Worm (Caenorhabditis elegans): ENCODE measurements around the gene nhr-130.
A peak's percentile ranks its signal among the peaks of the same experiment; 100 is the strongest.

Gene nhr-130

ce11 chrV:482860-483259, 279 bp downstream of the nhr-130 start:
- TF ChIP-seq nfya-1 (tag; optimal IDR thresholded peaks at IDR 0.05; ENCODE audit: insufficient read depth) (peak; percentile 74), pqm-1 (tag; optimal IDR thresholded peaks at IDR 0.05) (peak; percentile 0), fos-1 (tag; optimal IDR thresholded peaks at IDR 0.05) (no peak), R02D3.7 (tag; optimal IDR thresholded peaks at IDR 0.05) (no peak), fkh-10 (GFP tag; optimal IDR thresholded peaks at IDR 0.05) (no peak), skn-1 (tag; optimal IDR thresholded peaks at IDR 0.05) (no peak), daf-12 (tag; optimal IDR thresholded peaks at IDR 0.05) (no peak), ceh-82 (tag; optimal IDR thresholded peaks at IDR 0.05) (no peak), fkh-2 (tag; optimal IDR thresholded peaks at IDR 0.05) (no peak), zag-1 (tag; optimal IDR thresholded peaks at IDR 0.05) (no peak)

- TF ChIP-seq nfya-1 (tag; optimal IDR thresholded peaks at IDR 0.05; ENCODE audit: insufficient read depth) (no peak), nhr-11 (tag; optimal IDR thresholded peaks at IDR 0.05) (no peak), egl-5 (tag; optimal IDR thresholded peaks at IDR 0.05) (no peak), fkh-10 (GFP tag; optimal IDR thresholded peaks at IDR 0.05) (no peak), jun-1 (tag; optimal IDR thresholded peaks at IDR 0.05) (no peak), ceh-28 (tag; optimal IDR thresholded peaks at IDR 0.05) (no peak), elt-2 (tag; optimal IDR thresholded peaks at IDR 0.05) (no peak), nhr-25 (tag; optimal IDR thresholded peaks at IDR 0.05) (no peak), pqm-1 (tag; optimal IDR thresholded peaks at IDR 0.05) (no peak), ceh-9 (tag; optimal IDR thresholded peaks at IDR 0.05) (no peak), R02D3.7 (tag; optimal IDR thresholded peaks at IDR 0.05) (no peak), lin-39 (tag; optimal IDR thresholded peaks at IDR 0.05) (no peak), fkh-2 (tag; optimal IDR thresholded peaks at IDR 0.05) (no peak)
These were observed 4.1 kb downstream of the nhr-130 start for ce11 chrV:479046-479445.

- TF ChIP-seq pha-4 (tag; optimal IDR thresholded peaks at IDR 0.05) (peak; percentile 70), jun-1 (tag; optimal IDR thresholded peaks at IDR 0.05) (peak; percentile 56), pqm-1 (tag; optimal IDR thresholded peaks at IDR 0.05) (peak; percentile 90), nfya-1 (tag; optimal IDR thresholded peaks at IDR 0.05; ENCODE audit: insufficient read depth) (no peak), egl-27 (tag; optimal IDR thresholded peaks at IDR 0.05) (no peak), elt-2 (tag; optimal IDR thresholded peaks at IDR 0.05) (peak; percentile 82), nhr-23 (tag; optimal IDR thresholded peaks at IDR 0.05) (no peak), fos-1 (tag; optimal IDR thresholded peaks at IDR 0.05) (no peak)
These were observed 5.4 kb downstream of the nhr-130 start, which contains the start of gene nhr-55 for ce11 chrV:477664-478212. Gene nhr-55 (plus strand): TSS chrV:478162.

- TF ChIP-seq egl-5 (tag; optimal IDR thresholded peaks at IDR 0.05), result no peak
- TF ChIP-seq pha-4 (tag; optimal IDR thresholded peaks at IDR 0.05), result peak; percentile 38
- TF ChIP-seq pqm-1 (tag; optimal IDR thresholded peaks at IDR 0.05), result peak; percentile 85
- no peak for TF ChIP-seq daf-12 (tag; optimal IDR thresholded peaks at IDR 0.05)
- peak; percentile 73 for TF ChIP-seq elt-2 (tag; optimal IDR thresholded peaks at IDR 0.05)
- peak; percentile 62 for TF ChIP-seq jun-1 (tag; optimal IDR thresholded peaks at IDR 0.05)
These were observed 8.6 kb downstream of the nhr-130 start, which contains the start of gene nhr-99 for ce11 chrV:474516-474915. Gene nhr-99 (plus strand): TSS chrV:474778.

ce11 chrV:472589-472988, 10.6 kb downstream of the nhr-130 start, which contains the start of gene srt-31:
Gene srt-31 (plus strand): TSS chrV:472889.
- TF ChIP-seq mdl-1 (tag; optimal IDR thresholded peaks at IDR 0.05) (no peak), nhr-12 (tag; optimal IDR thresholded peaks at IDR 0.05) (no peak), nhr-237 (tag; optimal IDR thresholded peaks at IDR 0.05) (no peak), ama-1 (optimal IDR thresholded peaks at IDR 0.05) (no peak), jun-1 (tag; optimal IDR thresholded peaks at IDR 0.05) (no peak), egl-5 (tag; optimal IDR thresholded peaks at IDR 0.05) (no peak), nhr-11 (tag; optimal IDR thresholded peaks at IDR 0.05) (no peak), hmg-11 (tag; optimal IDR thresholded peaks at IDR 0.05) (no peak), nfya-1 (tag; optimal IDR thresholded peaks at IDR 0.05; ENCODE audit: insufficient read depth) (no peak), ceh-28 (tag; optimal IDR thresholded peaks at IDR 0.05) (no peak), ztf-11 (tag; optimal IDR thresholded peaks at IDR 0.05) (no peak), eor-1 (tag; optimal IDR thresholded peaks at IDR 0.05) (no peak)

ce11 chrV:468460-468859, 14.7 kb downstream of the nhr-130 start, which contains the start of gene srbc-57:
Gene srbc-57 (minus strand): TSS chrV:468560.
- no peak for TF ChIP-seq ceh-82 (tag; optimal IDR thresholded peaks at IDR 0.05)
- no peak for TF ChIP-seq unc-39 (tag; optimal IDR thresholded peaks at IDR 0.05)
- TF ChIP-seq nhr-43 (tag; optimal IDR thresholded peaks at IDR 0.05; ENCODE audit: poor library complexity, severe bottlenecking), result no peak
- no peak for TF ChIP-seq nhr-12 (tag; optimal IDR thresholded peaks at IDR 0.05)
- no peak for TF ChIP-seq eor-1 (tag; optimal IDR thresholded peaks at IDR 0.05)
- no peak for TF ChIP-seq nhr-67 (tag; optimal IDR thresholded peaks at IDR 0.05)
- TF ChIP-seq pha-4 (tag; optimal IDR thresholded peaks at IDR 0.05), result no peak
- no peak for TF ChIP-seq skn-1 (tag; optimal IDR thresholded peaks at IDR 0.05)
- TF ChIP-seq fos-1 (tag; optimal IDR thresholded peaks at IDR 0.05), result no peak
- TF ChIP-seq nhr-76 (tag; optimal IDR thresholded peaks at IDR 0.05), result no peak
- no peak for TF ChIP-seq ztf-4 (tag; optimal IDR thresholded peaks at IDR 0.05)
- TF ChIP-seq fkh-10 (GFP tag; optimal IDR thresholded peaks at IDR 0.05), result no peak
- no peak for TF ChIP-seq nhr-25 (tag; optimal IDR thresholded peaks at IDR 0.05)
- no peak for TF ChIP-seq lsy-12 (tag; optimal IDR thresholded peaks at IDR 0.05)
- TF ChIP-seq nhr-23 (tag; optimal IDR thresholded peaks at IDR 0.05), result no peak

Measured in whole organism, L3 larva.